Worm (Caenorhabditis elegans): ENCODE results near the gene ahsa-1.

DNA sequence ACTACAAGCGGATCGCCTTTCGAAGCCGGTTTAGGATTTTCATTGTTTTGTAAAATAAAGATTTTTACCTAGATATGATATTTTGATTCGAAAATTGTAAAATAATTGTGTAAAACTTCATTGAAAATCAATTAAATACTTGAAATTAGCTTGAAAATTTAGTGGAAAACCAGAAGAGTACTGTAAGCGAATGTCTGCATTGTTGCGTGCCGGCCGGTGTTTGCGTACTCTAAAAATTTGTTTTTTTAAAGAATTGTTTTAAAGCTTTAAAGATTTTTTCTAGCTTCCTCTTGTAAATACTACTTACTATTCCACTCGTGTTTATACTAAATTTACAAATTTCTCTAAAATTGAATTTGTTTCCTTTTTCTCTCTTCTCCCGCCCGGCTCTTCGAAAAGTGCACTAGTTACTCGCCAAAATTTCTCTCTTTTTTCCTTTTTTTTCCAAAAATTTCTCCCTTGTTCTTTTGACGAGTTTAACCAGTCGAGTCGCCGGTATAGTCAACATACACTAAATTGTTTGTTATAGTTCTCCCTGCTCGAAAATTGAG, 15.7 kb downstream of the ahsa-1 start:
- TF ChIP-seq scrt-1 (GFP tag; IDR thresholded peaks at IDR 0.05): no peak
- no peak for TF ChIP-seq hnd-1 (tag; optimal IDR thresholded peaks at IDR 0.05)
- TF ChIP-seq F13C5.2 (tag; optimal IDR thresholded peaks at IDR 0.05): no peak
- no peak for TF ChIP-seq ama-1 (optimal IDR thresholded peaks at IDR 0.05)
- no peak for TF ChIP-seq sea-1 (GFP tag; conservative IDR thresholded peaks at IDR 0.05)
- no peak for TF ChIP-seq hmg-4 (GFP tag; optimal IDR thresholded peaks at IDR 0.05)
- no peak for TF ChIP-seq pes-1 (GFP tag; IDR thresholded peaks at IDR 0.05)
- TF ChIP-seq tbx-11 (GFP tag; IDR thresholded peaks at IDR 0.05): no peak
